Worm (Caenorhabditis elegans) whole organism, L4/young adult: ENCODE data around the gene fbxb-76.

Experiments used
- W03F9.2 ChIP-seq: fragments of 150-350 bp; optimal IDR thresholded peaks from 2 replicates; lab custom pipeline; 2014; ENCODE audit warnings: missing biosample characterization, missing genetic modification characterization
- dao-5 ChIP-seq: sonication (generic microtip); optimal IDR thresholded peaks from 2 replicates; lab custom pipeline; 2016; ENCODE audit warnings: missing genotype, missing genetic modification characterization, moderate library complexity, missing compliant biosample characterization
- him-1 ChIP-seq: sonication (generic microtip); optimal IDR thresholded peaks from 2 replicates; lab custom pipeline; 2016; ENCODE audit warnings: missing genotype, missing genetic modification reagents, missing genetic modification characterization, missing compliant biosample characterization

DNA sequence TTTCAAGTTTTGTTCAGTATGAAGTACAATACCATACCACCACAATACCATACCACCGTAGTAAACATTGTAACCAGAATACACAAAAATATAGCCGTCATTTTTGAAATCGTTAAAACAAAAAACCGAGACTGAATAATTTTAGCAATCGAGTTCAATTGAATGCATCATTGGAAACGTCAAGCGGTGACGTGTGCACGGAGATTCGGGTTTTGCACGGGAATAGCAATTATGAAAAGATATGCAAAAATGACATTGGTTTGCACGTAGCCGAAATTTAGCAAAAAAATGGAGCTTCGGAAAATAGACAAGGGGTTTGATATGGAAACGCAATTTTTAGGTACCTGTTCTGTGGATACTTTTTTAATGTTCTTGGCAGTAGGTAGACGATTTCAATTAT, 35.8 kb upstream of the fbxb-76 start, which contains the start of gene F22B3.10:
- no peak for TF ChIP-seq dao-5 (tag; lab: Kevin White, UChicago)
- no peak for TF ChIP-seq W03F9.2 (tag; lab: Kevin White, UChicago)
- no peak for TF ChIP-seq him-1
